Worm (Caenorhabditis elegans) whole organism, L2 larva: Measurements from ENCODE around the gene F40F4.7.

Experiments
- F13H6.1 ChIP-seq: sonication (generic microtip); optimal IDR thresholded peaks from 2 replicates; lab custom pipeline; 2016; ENCODE audit warnings: missing genetic modification characterization, missing compliant biosample characterization
- R02D3.7 ChIP-seq: fragments of 150-350 bp; optimal IDR thresholded peaks from 2 replicates; lab custom pipeline; 2014; ENCODE audit warnings: missing biosample characterization, missing genetic modification characterization
- ZK546.5 ChIP-seq: sonication (generic microtip); optimal IDR thresholded peaks from 2 replicates; lab custom pipeline; 2017; ENCODE audit warnings: missing biosample characterization, missing genetic modification characterization
- aly-2 ChIP-seq: fragments of 150-350 bp; optimal IDR thresholded peaks from 2 replicates; lab custom pipeline; 2014; ENCODE audit warnings: missing biosample characterization, missing genetic modification characterization
- blmp-1 ChIP-seq: sonication (generic microtip); optimal IDR thresholded peaks from 2 replicates; lab custom pipeline; 2017; ENCODE audit warnings: missing genetic modification characterization, mild to moderate bottlenecking, missing compliant biosample characterization, antibody characterized with exemption, moderate library complexity; ENCODE audit not compliant: insufficient read depth
- ceh-16 ChIP-seq: fragments of 150-350 bp; optimal IDR thresholded peaks from 2 replicates; lab custom pipeline; 2014; ENCODE audit warnings: missing biosample characterization, missing genetic modification characterization
- ceh-82 ChIP-seq: fragments of 150-350 bp; optimal IDR thresholded peaks from 2 replicates; lab custom pipeline; 2014; ENCODE audit warnings: missing biosample characterization, missing genetic modification characterization
- dmd-4 ChIP-seq: sonication (generic microtip); optimal IDR thresholded peaks from 2 replicates; lab custom pipeline; 2017; ENCODE audit warnings: missing biosample characterization, missing genetic modification characterization
- egl-27 ChIP-seq: sonication (generic microtip); optimal IDR thresholded peaks from 3 replicates; lab custom pipeline; 2017; ENCODE audit warnings: missing biosample characterization, missing genetic modification reagents, missing genetic modification characterization
- elt-1 ChIP-seq: fragments of 150-350 bp; optimal IDR thresholded peaks from 2 replicates; lab custom pipeline; 2014; ENCODE audit warnings: missing biosample characterization, missing genetic modification characterization
- elt-3 ChIP-seq: sonication (generic microtip); optimal IDR thresholded peaks from 2 replicates; lab custom pipeline; 2017; ENCODE audit warnings: missing biosample characterization, missing genetic modification characterization
- fos-1 ChIP-seq: fragments of 150-350 bp; optimal IDR thresholded peaks from 2 replicates; lab custom pipeline; 2014; ENCODE audit warnings: missing biosample characterization, missing genetic modification characterization
- gmeb-1 ChIP-seq: fragments of 150-350 bp; optimal IDR thresholded peaks from 2 replicates; lab custom pipeline; 2014; ENCODE audit warnings: missing biosample characterization, missing genetic modification characterization
- lin-11 ChIP-seq: fragments of 150-350 bp; sonication (generic microtip); optimal IDR thresholded peaks from 2 replicates; lab custom pipeline; 2014; ENCODE audit warnings: missing biosample characterization, missing genetic modification characterization, inconsistent platforms, mixed read lengths
- lin-13 ChIP-seq: fragments of 150-350 bp; optimal IDR thresholded peaks from 2 replicates; lab custom pipeline; 2014; ENCODE audit warnings: missing biosample characterization, missing genetic modification reagents, missing genetic modification characterization
- lsy-2 ChIP-seq, 2 experiments: fragments of 150-350 bp in 1 of 2; sonication (generic microtip) in 1 of 2; optimal IDR thresholded peaks; 2 replicates each; lab custom pipeline; 2014 to 2017; ENCODE audit warnings: missing biosample characterization in 2 of 2, missing genetic modification characterization in 2 of 2
- mab-5 ChIP-seq: fragments of 150-350 bp; optimal IDR thresholded peaks from 2 replicates; lab custom pipeline; 2014; ENCODE audit warnings: missing biosample characterization, missing genetic modification characterization
- mbf-1 ChIP-seq: sonication (generic microtip); optimal IDR thresholded peaks from 2 replicates; lab custom pipeline; 2017; ENCODE audit warnings: missing biosample characterization, missing genetic modification characterization
- mdl-1 ChIP-seq, 2 experiments: fragments of 150-350 bp in 1 of 2; sonication (generic microtip) in 1 of 2; optimal IDR thresholded peaks; 2 replicates each; lab custom pipeline; 2017; ENCODE audit warnings: missing biosample characterization in 2 of 2, missing genetic modification characterization in 2 of 2
- nhr-237 ChIP-seq: fragments of 150-350 bp; optimal IDR thresholded peaks from 2 replicates; lab custom pipeline; 2014; ENCODE audit warnings: missing biosample characterization, missing genetic modification characterization
- nhr-25 ChIP-seq: fragments of 150-350 bp; sonication (generic microtip); optimal IDR thresholded peaks from 3 replicates; lab custom pipeline; 2014; ENCODE audit warnings: missing biosample characterization, missing genetic modification characterization
- peb-1 ChIP-seq: fragments of 150-350 bp; optimal IDR thresholded peaks from 2 replicates; lab custom pipeline; 2014; ENCODE audit warnings: missing biosample characterization, missing genetic modification characterization
- sem-4 ChIP-seq: fragments of 150-350 bp; optimal IDR thresholded peaks from 2 replicates; lab custom pipeline; 2014; ENCODE audit warnings: missing biosample characterization, missing genetic modification reagents, missing genetic modification characterization
- skn-1 ChIP-seq: sonication (generic microtip); optimal IDR thresholded peaks from 2 replicates; lab custom pipeline; 2017; ENCODE audit warnings: missing biosample characterization, missing genetic modification characterization
- sma-3 ChIP-seq: sonication (generic microtip); optimal IDR thresholded peaks from 2 replicates; lab custom pipeline; 2016; ENCODE audit warnings: missing genetic modification reagents, missing genetic modification characterization, missing compliant biosample characterization
- sma-9 ChIP-seq, 2 experiments: fragments of 150-350 bp in 1 of 2; sonication (generic microtip) in 1 of 2; optimal IDR thresholded peaks; 2 replicates each; lab custom pipeline; 2014 to 2016; ENCODE audit warnings: missing genetic modification characterization in 2 of 2, mild to moderate bottlenecking in 1 of 2, missing biosample characterization in 1 of 2, missing compliant biosample characterization in 1 of 2, missing genetic modification reagents in 1 of 2, moderate library complexity in 1 of 2
- snpc-4 ChIP-seq: fragments of 150-350 bp; optimal IDR thresholded peaks from 2 replicates; lab custom pipeline; 2014; ENCODE audit warnings: missing biosample characterization, missing genetic modification characterization
- unc-55 ChIP-seq: fragments of 150-350 bp; sonication (generic microtip); optimal IDR thresholded peaks from 3 replicates; lab custom pipeline; 2014; ENCODE audit warnings: missing biosample characterization, missing genetic modification reagents, missing genetic modification characterization
- unc-62 ChIP-seq: fragments of 150-350 bp; optimal IDR thresholded peaks from 2 replicates; lab custom pipeline; 2014; ENCODE audit warnings: missing biosample characterization, missing genetic modification reagents, missing genetic modification characterization
- zag-1 ChIP-seq: fragments of 150-350 bp; optimal IDR thresholded peaks from 2 replicates; lab custom pipeline; 2014; ENCODE audit warnings: missing biosample characterization, missing genetic modification characterization
- ztf-4 ChIP-seq: fragments of 150-350 bp; optimal IDR thresholded peaks from 2 replicates; lab custom pipeline; 2014; ENCODE audit warnings: missing biosample characterization, missing genetic modification characterization

F40F4.7 gene

DNA sequence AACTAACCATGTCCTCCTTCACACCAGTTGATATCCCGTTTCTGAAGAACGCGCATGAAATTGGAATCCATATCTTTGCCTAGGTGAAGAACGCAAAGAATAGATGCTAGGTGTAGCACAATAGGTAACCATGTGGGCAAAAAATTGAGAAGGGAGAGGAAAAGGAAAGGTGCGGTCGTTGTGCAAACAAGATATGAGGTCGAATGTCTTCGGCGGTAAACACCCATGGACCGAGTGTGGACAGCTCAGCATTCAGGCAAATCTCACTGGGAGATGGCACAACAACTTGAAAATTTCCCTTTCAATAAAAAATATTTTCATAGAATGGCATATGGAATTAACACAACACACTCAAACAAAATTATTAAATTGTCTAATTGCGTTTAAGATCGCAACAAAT is 36.2 kb downstream of the F40F4.7 start, which contains the start of gene F28B4.4:
Gene F28B4.4 (minus strand): TSS at position 101 of the 400 bp plus-strand sequence.
- no peak for TF ChIP-seq mdl-1 (tag; optimal IDR thresholded peaks at IDR 0.05; lab: Kevin White, UChicago)
- no peak for TF ChIP-seq zag-1
- no peak for TF ChIP-seq fos-1 (tag; lab: Kevin White, UChicago)
- TF ChIP-seq skn-1 (tag; lab: Kevin White, UChicago): no peak
- no peak for TF ChIP-seq unc-62
- TF ChIP-seq egl-27 (tag; lab: Kevin White, UChicago): no peak
- no peak for TF ChIP-seq blmp-1 (tag; lab: Kevin White, UChicago)
- no peak for TF ChIP-seq lin-11 (tag; lab: Kevin White, UChicago)
- no peak for TF ChIP-seq lin-13 (GFP tag; lab: Kevin White, UChicago)
- TF ChIP-seq aly-2 (tag; lab: Kevin White, UChicago): no peak
- no peak for TF ChIP-seq ztf-4 (tag; lab: Kevin White, UChicago)
- no peak for TF ChIP-seq sma-3
- TF ChIP-seq ZK546.5 (tag; lab: Kevin White, UChicago): no peak
- TF ChIP-seq ceh-16 (tag; lab: Kevin White, UChicago): no peak
- TF ChIP-seq sem-4 (tag; lab: Kevin White, UChicago): no peak

DNA sequence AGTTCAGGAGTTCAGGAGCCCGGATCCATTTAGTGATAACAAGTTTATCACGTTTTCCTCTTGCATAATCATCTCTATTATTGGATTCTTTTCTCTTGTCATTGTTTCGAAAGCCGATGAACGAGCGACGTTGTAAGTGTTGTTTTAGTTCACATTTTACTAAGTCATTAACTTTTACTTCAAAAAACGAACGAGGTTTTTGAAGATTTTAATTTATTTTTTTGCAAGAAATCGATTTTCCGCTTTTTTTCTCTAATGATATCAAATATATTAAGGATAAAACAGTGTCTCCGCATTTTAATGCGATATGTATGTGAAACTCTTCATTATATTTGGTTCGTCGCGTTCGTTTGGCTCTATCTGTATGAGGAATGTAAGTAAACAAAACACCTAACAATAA is 41.0 kb downstream of the F40F4.7 start, which contains the start of gene F28B4.1:
Gene F28B4.1 (plus strand): TSS at position 301 of the 400 bp plus-strand sequence.
- no peak for TF ChIP-seq gmeb-1 (tag; lab: Kevin White, UChicago)
- no peak for TF ChIP-seq R02D3.7 (tag; lab: Kevin White, UChicago)
- TF ChIP-seq F13H6.1 (tag; lab: Kevin White, UChicago): no peak
- no peak for TF ChIP-seq sma-9 (GFP tag; optimal IDR thresholded peaks at IDR 0.05; lab: Kevin White, UChicago)
- TF ChIP-seq sma-9 (tag; optimal IDR thresholded peaks at IDR 0.05; lab: Kevin White, UChicago): no peak
- no peak for TF ChIP-seq nhr-25 (tag; lab: Kevin White, UChicago)
- no peak for TF ChIP-seq mab-5 (tag; lab: Kevin White, UChicago)
- no peak for TF ChIP-seq lin-13 (GFP tag; lab: Kevin White, UChicago)
- TF ChIP-seq peb-1 (tag; lab: Kevin White, UChicago): no peak
- TF ChIP-seq unc-55 (GFP tag; lab: Kevin White, UChicago): no peak
- no peak for TF ChIP-seq egl-27 (tag; lab: Kevin White, UChicago)

DNA sequence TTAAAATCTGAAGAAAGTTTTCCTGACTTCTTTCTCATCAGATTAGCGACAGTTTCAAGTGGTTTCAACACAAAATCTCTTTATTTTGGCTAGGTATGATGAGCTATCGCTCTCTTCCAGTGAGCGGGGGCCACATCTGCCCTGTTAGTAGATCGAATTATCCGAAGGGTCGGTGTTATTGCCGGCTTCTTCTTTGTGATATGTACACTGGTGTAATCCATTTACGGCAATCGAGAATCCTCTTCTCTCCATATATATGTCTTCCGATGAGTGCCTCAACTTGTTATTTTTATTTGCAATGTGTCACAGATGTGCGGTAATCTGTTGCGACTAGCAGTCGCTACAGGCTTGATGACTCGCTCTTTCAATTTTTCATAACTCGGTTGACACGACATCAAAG is 43.4 kb downstream of the F40F4.7 start:
- TF ChIP-seq lin-13 (GFP tag; lab: Kevin White, UChicago) (no peak), lsy-2 (tag; optimal IDR thresholded peaks at IDR 0.05; lab: Kevin White, UChicago) (no peak), ceh-82 (tag; lab: Kevin White, UChicago) (no peak), snpc-4 (tag; lab: Kevin White, UChicago) (no peak), sma-3 (no peak), mab-5 (tag; lab: Kevin White, UChicago) (no peak), dmd-4 (tag; lab: Kevin White, UChicago) (no peak), elt-1 (tag; lab: Kevin White, UChicago) (no peak), F13H6.1 (tag; lab: Kevin White, UChicago) (no peak), elt-3 (tag; lab: Kevin White, UChicago) (no peak), mdl-1 (tag; optimal IDR thresholded peaks at IDR 0.05; lab: Kevin White, UChicago) (no peak), lin-11 (tag; lab: Kevin White, UChicago) (no peak), sma-9 (GFP tag; optimal IDR thresholded peaks at IDR 0.05; lab: Kevin White, UChicago) (no peak), sma-9 (tag; optimal IDR thresholded peaks at IDR 0.05; lab: Kevin White, UChicago) (no peak), egl-27 (tag; lab: Kevin White, UChicago) (no peak), mbf-1 (no peak)

DNA sequence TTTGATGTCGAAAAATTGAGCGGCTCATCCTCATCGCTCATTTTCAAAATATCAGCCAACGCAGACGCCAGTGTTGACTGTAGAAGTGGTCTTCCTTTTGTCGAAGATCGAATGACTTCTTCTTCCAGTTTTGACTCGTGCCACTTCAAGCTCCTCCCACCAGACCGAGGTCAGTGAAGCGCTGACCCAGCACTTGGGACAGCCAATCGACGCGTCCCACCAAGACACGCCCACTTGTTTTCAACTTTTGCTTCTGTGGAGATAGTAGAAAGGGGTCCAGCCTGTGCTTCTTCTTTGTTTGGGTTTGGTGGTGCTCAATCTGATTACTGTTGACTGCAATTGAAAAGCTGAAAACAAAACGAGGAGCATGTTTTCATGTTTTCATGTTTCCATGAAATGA is 46.5 kb downstream of the F40F4.7 start, which contains the start of gene fax-1:
Gene fax-1 (minus strand): TSS at position 101 of the 400 bp plus-strand sequence.
- no peak for TF ChIP-seq dmd-4 (tag; lab: Kevin White, UChicago)

DNA sequence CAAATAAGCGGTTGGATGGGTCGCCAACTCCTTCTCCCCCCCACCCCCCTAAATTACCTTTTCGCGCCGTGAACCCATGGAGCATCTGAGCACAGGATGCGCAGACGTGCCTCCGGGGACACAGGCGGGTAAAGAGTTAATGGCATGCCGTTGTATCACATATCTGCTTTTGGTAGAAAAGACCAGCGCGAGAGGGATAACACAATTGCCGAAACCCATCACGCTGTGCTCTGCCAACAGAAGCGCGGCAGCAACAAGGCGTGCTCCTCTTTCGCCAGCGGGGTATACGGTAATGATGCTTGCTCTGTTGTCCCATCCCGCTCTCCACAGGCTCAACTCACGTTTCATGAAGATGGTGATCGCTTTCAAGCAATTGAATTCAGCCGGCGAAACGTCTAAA is 48.4 kb downstream of the F40F4.7 start:
- no peak for TF ChIP-seq ceh-82 (tag; lab: Kevin White, UChicago)
- TF ChIP-seq nhr-237 (tag; lab: Kevin White, UChicago): no peak
- no peak for TF ChIP-seq mab-5 (tag; lab: Kevin White, UChicago)
